Worm (Caenorhabditis elegans) whole organism, L4/young adult: ENCODE results near the gene ZK666.4.

ENCODE experiments used
- W03F9.2 ChIP-seq: fragments of 150-350 bp; optimal IDR thresholded peaks from 2 replicates; lab custom pipeline; 2014; ENCODE audit warnings: missing biosample characterization, missing genetic modification characterization
- dao-5 ChIP-seq: sonication (generic microtip); optimal IDR thresholded peaks from 2 replicates; lab custom pipeline; 2016; ENCODE audit warnings: missing genotype, missing genetic modification characterization, moderate library complexity, missing compliant biosample characterization
- him-1 ChIP-seq: sonication (generic microtip); optimal IDR thresholded peaks from 2 replicates; lab custom pipeline; 2016; ENCODE audit warnings: missing genotype, missing genetic modification reagents, missing genetic modification characterization, missing compliant biosample characterization

DNA sequence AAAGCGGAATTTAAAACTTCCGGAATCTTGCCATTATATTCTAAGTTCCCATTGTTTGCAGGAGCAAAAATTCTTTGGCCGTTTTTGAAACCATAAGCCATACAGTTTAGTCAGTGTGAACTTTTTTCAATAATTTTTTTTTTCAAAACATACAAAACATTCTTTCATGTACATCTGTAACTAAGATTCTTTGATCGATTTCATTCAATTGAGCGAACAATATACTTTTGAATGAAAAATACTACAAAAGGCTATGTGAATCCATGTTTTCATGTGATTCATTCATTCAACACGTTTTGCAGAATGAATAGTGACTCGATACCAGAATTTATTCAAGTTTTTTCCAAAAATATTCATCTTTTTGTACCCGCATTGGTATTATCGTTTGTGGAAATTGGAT, 9.7 kb downstream of the ZK666.4 start, which contains the start of gene ZK666.15:
- no peak for TF ChIP-seq him-1
- TF ChIP-seq dao-5 (tag; lab: Kevin White, UChicago): no peak
- TF ChIP-seq W03F9.2 (tag; lab: Kevin White, UChicago): no peak
